Fruit fly (Drosophila melanogaster): Measurements from ENCODE around the gene ppk8.

dm6 chrX:3586278-3586677 lies 28.7 kb downstream of the ppk8 start:
- no peak for TF ChIP-seq pad (GFP tag; optimal IDR thresholded peaks at IDR 0.05)
- no peak for TF ChIP-seq cic (GFP tag; optimal IDR thresholded peaks at IDR 0.05)
- no peak for TF ChIP-seq CG5204 (GFP tag; optimal IDR thresholded peaks at IDR 0.05)
- no peak for TF ChIP-seq Clk (GFP tag; optimal IDR thresholded peaks at IDR 0.05)
- TF ChIP-seq CG7045 (GFP tag; optimal IDR thresholded peaks at IDR 0.05): no peak
- TF ChIP-seq Crg-1 (GFP tag; optimal IDR thresholded peaks at IDR 0.05): no peak
- TF ChIP-seq CG11617 (GFP tag; optimal IDR thresholded peaks at IDR 0.05): no peak
- no peak for TF ChIP-seq toe (GFP tag; optimal IDR thresholded peaks at IDR 0.05)

Measured in whole organism, adult.